7 worm cellular contexts compared by ENCODE assay signal in the genomic region with DNA sequence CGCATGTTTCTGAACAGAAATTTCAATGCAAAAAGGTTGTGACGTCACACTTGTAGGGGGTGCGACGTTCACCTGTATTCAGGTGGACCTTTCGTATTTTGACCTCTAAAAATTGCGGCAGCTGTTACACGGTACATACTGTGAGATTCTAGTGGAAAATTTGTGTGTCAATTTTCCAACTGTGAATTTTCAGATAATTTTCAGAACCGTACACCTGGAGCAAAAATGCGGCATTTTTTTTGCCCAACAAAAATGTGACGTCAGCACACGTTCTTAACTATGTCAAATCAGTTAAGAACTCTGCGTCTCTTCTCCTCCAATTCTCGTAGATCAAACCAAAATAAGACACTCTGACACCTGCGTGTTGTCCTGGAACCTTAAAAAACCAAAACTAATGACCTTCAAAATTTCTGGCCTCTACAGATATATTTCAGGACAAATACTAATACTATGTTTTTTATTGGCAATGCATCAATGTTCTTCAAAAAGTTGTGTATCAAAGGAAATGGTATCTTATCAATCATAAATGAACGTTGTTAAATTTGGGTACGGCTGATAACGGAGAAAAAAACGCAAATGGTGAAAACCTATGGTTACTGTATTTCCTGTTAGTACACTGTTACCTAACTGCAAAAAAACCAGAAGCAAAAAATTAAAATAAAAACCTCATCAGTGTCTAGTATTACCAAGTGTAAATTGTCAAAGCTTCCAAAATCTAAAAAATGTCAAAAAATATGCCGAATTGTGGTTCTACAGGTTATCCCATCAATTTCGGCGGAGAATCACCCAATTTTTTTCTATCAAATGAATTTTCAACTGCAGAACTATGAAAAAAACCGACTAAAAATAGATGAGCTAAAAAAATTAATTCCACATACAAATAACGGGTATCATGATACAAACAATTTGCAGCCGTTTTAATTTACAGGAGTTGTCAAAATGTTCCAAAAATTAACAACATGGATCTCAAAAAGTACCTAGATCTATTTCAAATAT.
TF ChIP-seq lines count a peak whose summit lies in the region.

No protein-coding gene starts in this region.

TF ChIP-seq in whole organism, L1 larva, 84 proteins besides CTCF, POLR2A, EP300 and RAD21 (continues in another document):
- TF ChIP-seq ces-1 (GFP tag; optimal IDR thresholded peaks at IDR 0.05; lab: Kevin White, UChicago) (no peak), lin-14 (GFP tag; optimal IDR thresholded peaks at IDR 0.05; lab: Kevin White, UChicago) (peak; percentile 11), lin-35 (GFP tag; optimal IDR thresholded peaks at IDR 0.05; lab: Kevin White, UChicago) (peak in 1 of 2 experiments; percentile 18), efl-1 (optimal IDR thresholded peaks at IDR 0.05; lab: Kevin White, UChicago) (no peak), efl-1 (GFP tag; optimal IDR thresholded peaks at IDR 0.05 in 1 of 2; lab: Kevin White, UChicago) (peak in 1 of 2 experiments; percentile 85), mep-1 (tag; optimal IDR thresholded peaks at IDR 0.05; lab: Kevin White, UChicago) (peak; percentile 14), blmp-1 (tag; optimal IDR thresholded peaks at IDR 0.05; lab: Kevin White, UChicago) (no peak), pqm-1 (tag; optimal IDR thresholded peaks at IDR 0.05; lab: Kevin White, UChicago) (no peak), hpl-2 (GFP tag; optimal IDR thresholded peaks at IDR 0.05; lab: Kevin White, UChicago) (peak; percentile 24), elt-2 (tag; optimal IDR thresholded peaks at IDR 0.05; lab: Kevin White, UChicago) (peak; percentile 56), ceh-82 (tag; optimal IDR thresholded peaks at IDR 0.05; lab: Kevin White, UChicago) (no peak)

TF ChIP-seq in whole organism, L2 larva, 48 proteins besides CTCF, POLR2A, EP300 and RAD21:
- peak; percentile 20 for TF ChIP-seq fos-1 (tag; optimal IDR thresholded peaks at IDR 0.05; lab: Kevin White, UChicago)
- TF ChIP-seq R02D3.7 (tag; optimal IDR thresholded peaks at IDR 0.05; lab: Kevin White, UChicago), result no peak

TF ChIP-seq in whole organism, L3 larva, 47 proteins besides CTCF, POLR2A, EP300 and RAD21 (continues in another document):
- TF ChIP-seq nhr-25 (tag; optimal IDR thresholded peaks at IDR 0.05; lab: Kevin White, UChicago) (peak; percentile 13), nhr-77 (tag; optimal IDR thresholded peaks at IDR 0.05; lab: Kevin White, UChicago) (no peak), daf-12 (tag; optimal IDR thresholded peaks at IDR 0.05; lab: Kevin White, UChicago) (no peak), aly-2 (tag; optimal IDR thresholded peaks at IDR 0.05; lab: Kevin White, UChicago) (peak; percentile 15), tbx-2 (tag; optimal IDR thresholded peaks at IDR 0.05; lab: Kevin White, UChicago) (no peak), pqm-1 (tag; optimal IDR thresholded peaks at IDR 0.05; lab: Kevin White, UChicago) (peak; percentile 15), nhr-43 (tag; optimal IDR thresholded peaks at IDR 0.05; lab: Kevin White, UChicago; ENCODE audit: poor library complexity, severe bottlenecking) (peak; percentile 13), unc-62 (GFP tag; optimal IDR thresholded peaks at IDR 0.05; lab: Kevin White, UChicago) (no peak), elt-2 (tag; optimal IDR thresholded peaks at IDR 0.05; lab: Kevin White, UChicago) (peak; percentile 84), ama-1 (optimal IDR thresholded peaks at IDR 0.05; lab: Kevin White, UChicago) (peak; percentile 57), nfya-1 (tag; optimal IDR thresholded peaks at IDR 0.05; lab: Kevin White, UChicago; ENCODE audit: insufficient read depth) (no peak), egl-27 (tag; optimal IDR thresholded peaks at IDR 0.05; lab: Kevin White, UChicago) (no peak), egl-5 (tag; optimal IDR thresholded peaks at IDR 0.05; lab: Kevin White, UChicago) (no peak)

TF ChIP-seq in whole organism, L4 larva, 104 proteins besides CTCF, POLR2A, EP300 and RAD21 (continues in another document):
- TF ChIP-seq egl-43 (GFP tag; IDR thresholded peaks at IDR 0.05; lab: Robert Waterston, UW), result peak; percentile 65; the same call in 1 of the 2 replicates
- no peak for TF ChIP-seq aha-1 (tag; lab: Kevin White, UChicago)
- TF ChIP-seq ama-1 (optimal IDR thresholded peaks at IDR 0.05; lab: Kevin White, UChicago), result no peak
- TF ChIP-seq mes-2 (tag; optimal IDR thresholded peaks at IDR 0.05; lab: Kevin White, UChicago; ENCODE audit: poor library complexity, severe bottlenecking), result peak; percentile 16
- TF ChIP-seq daf-8 (GFP tag; IDR thresholded peaks at IDR 0.05; lab: Robert Waterston, UW), result no peak
- TF ChIP-seq dmd-9 (GFP tag; IDR thresholded peaks at IDR 0.05; lab: Robert Waterston, UW), result 0 out of 2 replicates have a peak, but pooled peaks have one; percentile 41
- peak in 1 of 2 experiments; percentile 4 for TF ChIP-seq mdl-1 (tag; optimal IDR thresholded peaks at IDR 0.05; lab: Kevin White, UChicago)
- no peak for TF ChIP-seq ceh-32 (tag; optimal IDR thresholded peaks at IDR 0.05; lab: Kevin White, UChicago; ENCODE audit: poor library complexity)
- TF ChIP-seq ceh-20 (GFP tag; IDR thresholded peaks at IDR 0.05; lab: Robert Waterston, UW), result no peak
- no peak for TF ChIP-seq Y105C5A.15 (GFP tag; IDR thresholded peaks at IDR 0.05; lab: Robert Waterston, UW)
- peak in 1 of 2 experiments; percentile 94 for TF ChIP-seq unc-62 (GFP tag; optimal IDR thresholded peaks at IDR 0.05 in 1 of 2; lab: Kevin White, UChicago)
- no peak for TF ChIP-seq unc-62 (tag; optimal IDR thresholded peaks at IDR 0.05; lab: Kevin White, UChicago)
- no peak for TF ChIP-seq jun-1 (tag; optimal IDR thresholded peaks at IDR 0.05; lab: Kevin White, UChicago)

TF ChIP-seq in whole organism, late embryonic, 69 proteins besides CTCF, POLR2A, EP300 and RAD21:
- no peak for TF ChIP-seq nhr-232 (tag; optimal IDR thresholded peaks at IDR 0.05; lab: Kevin White, UChicago)
- TF ChIP-seq elt-2 (tag; optimal IDR thresholded peaks at IDR 0.05; lab: Kevin White, UChicago), result peak; percentile 80
- no peak for TF ChIP-seq fax-1 (tag; optimal IDR thresholded peaks at IDR 0.05; lab: Kevin White, UChicago)

TF ChIP-seq in whole organism, mixed stage, embryonic, 35 proteins besides CTCF, POLR2A, EP300 and RAD21:
- TF ChIP-seq zip-8 (tag; optimal IDR thresholded peaks at IDR 0.05; lab: Kevin White, UChicago) (peak; percentile 38), lin-13 (tag; optimal IDR thresholded peaks at IDR 0.05; lab: Kevin White, UChicago) (no peak)
TF ChIP-seq in whole organism, mixed stage, embryonic: peak in this region for 1.

TF ChIP-seq in whole organism, young adult, 124 proteins besides CTCF, POLR2A, EP300 and RAD21:
- TF ChIP-seq Y79H2A.3 (GFP tag; conservative IDR thresholded peaks at IDR 0.05; lab: Robert Waterston, UW) (no peak), nhr-80 (tag; optimal IDR thresholded peaks at IDR 0.05; lab: Kevin White, UChicago) (peak; percentile 70), snpc-3.4 (tag; optimal IDR thresholded peaks at IDR 0.05; lab: Kevin White, UChicago) (no peak), rec-8 (tag; optimal IDR thresholded peaks at IDR 0.05; lab: Kevin White, UChicago) (no peak), Y67H2A.10 (GFP tag; conservative IDR thresholded peaks at IDR 0.05; lab: Robert Waterston, UW) (no peak), egl-18 (GFP tag; IDR thresholded peaks at IDR 0.05; lab: Robert Waterston, UW) (no peak), F55B11.4 (tag; optimal IDR thresholded peaks at IDR 0.05; lab: Kevin White, UChicago; ENCODE audit: borderline replicate concordance, insufficient read depth) (no peak), lin-40 (tag; optimal IDR thresholded peaks at IDR 0.05; lab: Kevin White, UChicago) (peak; percentile 9), B0261.1 (tag; optimal IDR thresholded peaks at IDR 0.05; lab: Kevin White, UChicago) (no peak), akir-1 (GFP tag; optimal IDR thresholded peaks at IDR 0.05; lab: Kevin White, UChicago) (no peak), let-607 (tag; optimal IDR thresholded peaks at IDR 0.05; lab: Kevin White, UChicago) (no peak), repo-1 (tag; optimal IDR thresholded peaks at IDR 0.05; lab: Kevin White, UChicago) (no peak), lir-1 (GFP tag; conservative IDR thresholded peaks at IDR 0.05; lab: Robert Waterston, UW) (no peak), aptf-2 (GFP tag; conservative IDR thresholded peaks at IDR 0.05; lab: Robert Waterston, UW) (no peak), atf-7 (tag; optimal IDR thresholded peaks at IDR 0.05; lab: Kevin White, UChicago) (no peak), lin-35 (GFP tag; optimal IDR thresholded peaks at IDR 0.05; lab: Kevin White, UChicago) (peak in 1 of 3 experiments; percentile 29), bed-2 (GFP tag; IDR thresholded peaks at IDR 0.05; lab: Robert Waterston, UW) (no peak), F52B5.7 (tag; optimal IDR thresholded peaks at IDR 0.05; lab: Kevin White, UChicago) (no peak), him-1 (tag; optimal IDR thresholded peaks at IDR 0.05; lab: Kevin White, UChicago) (no peak), rpc-1 (optimal IDR thresholded peaks at IDR 0.05; lab: Kevin White, UChicago) (no peak), rpc-1 (tag; optimal IDR thresholded peaks at IDR 0.05; lab: Kevin White, UChicago) (no peak), zfh-2 (GFP tag; conservative IDR thresholded peaks at IDR 0.05; lab: Robert Waterston, UW) (no peak), Y53G8AR.9 (GFP tag; conservative IDR thresholded peaks at IDR 0.05; lab: Robert Waterston, UW) (0 out of 2 replicates have a peak, but pooled peaks have one; percentile 19), B0035.1 (tag; optimal IDR thresholded peaks at IDR 0.05; lab: Kevin White, UChicago) (no peak), F49E8.2 (tag; optimal IDR thresholded peaks at IDR 0.05; lab: Kevin White, UChicago; ENCODE audit: insufficient read depth) (no peak), fkh-3 (tag; optimal IDR thresholded peaks at IDR 0.05; lab: Kevin White, UChicago) (no peak), F22D6.2 (tag; optimal IDR thresholded peaks at IDR 0.05; lab: Kevin White, UChicago) (no peak), unc-62 (GFP tag; optimal IDR thresholded peaks at IDR 0.05; lab: Kevin White, UChicago) (no peak), Y56A3A.18 (GFP tag; IDR thresholded peaks at IDR 0.05; lab: Robert Waterston, UW) (0 out of 2 replicates have a peak, but pooled peaks have one; percentile 11)
TF ChIP-seq in whole organism, young adult: peak in this region for 5.
